Fruit fly (Drosophila melanogaster): ENCODE results near the gene CG15167.

DNA sequence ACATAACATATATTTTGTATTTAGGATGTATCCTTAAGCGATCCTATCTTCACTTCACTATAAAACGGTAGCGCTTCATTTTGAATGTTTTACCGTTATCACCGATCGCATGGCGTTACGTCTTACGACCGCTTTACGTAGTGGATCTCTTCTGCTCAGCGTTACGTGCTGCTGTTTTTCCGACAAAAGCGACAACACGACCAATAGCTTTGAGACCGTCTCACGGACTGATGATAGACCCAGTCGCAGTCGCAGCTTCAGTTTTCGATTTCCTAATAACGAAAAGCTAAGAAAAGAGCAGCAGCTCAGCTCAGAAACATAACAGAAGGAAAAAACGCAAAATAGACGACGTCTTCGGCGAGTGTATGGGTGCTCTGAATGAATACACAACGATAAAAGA is 7.9 kb upstream of the CG15167 start, which contains the start of gene CG10348:
- TF ChIP-seq fd96Cb (tag; optimal IDR thresholded peaks at IDR 0.05), result no peak
- no peak for TF ChIP-seq vvl (GFP tag; IDR thresholded peaks at IDR 0.05)
- no peak for TF ChIP-seq lola (GFP tag; optimal IDR thresholded peaks at IDR 0.05)
- no peak for TF ChIP-seq insv (GFP tag; optimal IDR thresholded peaks at IDR 0.05)
- no peak for TF ChIP-seq bigmax (GFP tag; optimal IDR thresholded peaks at IDR 0.05)
- no peak for TF ChIP-seq Fer3 (tag; optimal IDR thresholded peaks at IDR 0.05)
